Worm (Caenorhabditis elegans) whole organism, late embryonic: Measurements from ENCODE around the gene F19C7.8.

Source experiments
- ceh-2 ChIP-seq: sonication (generic microtip); optimal IDR thresholded peaks from 2 replicates; lab custom pipeline; 2016; ENCODE audit warnings: missing genotype, missing genetic modification characterization, missing compliant biosample characterization
- ceh-31 ChIP-seq: sonication (generic microtip); optimal IDR thresholded peaks from 2 replicates; lab custom pipeline; 2016; ENCODE audit warnings: missing genetic modification characterization, missing compliant biosample characterization
- ceh-45 ChIP-seq: fragments of 200-800 bp; sonication (Bioruptor generic); IDR thresholded peaks from 2 replicates; pipeline ENCODE4 v1.3.6; 2022; ENCODE audit warnings: missing genetic modification reagents, missing genetic modification characterization, missing compliant biosample characterization
- nfya-1 ChIP-seq: sonication (generic microtip); optimal IDR thresholded peaks from 2 replicates; lab custom pipeline; 2017; ENCODE audit warnings: missing genetic modification characterization, mild to moderate bottlenecking, missing compliant biosample characterization, antibody characterized with exemption, moderate library complexity
- npax-4 ChIP-seq: sonication (generic microtip); optimal IDR thresholded peaks from 2 replicates; lab custom pipeline; 2016; ENCODE audit warnings: missing genetic modification characterization, missing compliant biosample characterization
- pros-1 ChIP-seq: fragments of 150-350 bp; optimal IDR thresholded peaks from 2 replicates; lab custom pipeline; 2014; ENCODE audit warnings: missing biosample characterization, missing genetic modification reagents, missing genetic modification characterization
- syd-9 ChIP-seq: sonication (generic microtip); optimal IDR thresholded peaks from 2 replicates; lab custom pipeline; 2016; ENCODE audit warnings: mild to moderate bottlenecking, missing genetic modification characterization, moderate library complexity, missing compliant biosample characterization
- tbx-7 ChIP-seq: sonication (generic microtip); optimal IDR thresholded peaks from 2 replicates; lab custom pipeline; 2016; ENCODE audit warnings: missing genotype, missing genetic modification characterization, missing compliant biosample characterization
- ttx-3 ChIP-seq: sonication (generic microtip); optimal IDR thresholded peaks from 2 replicates; lab custom pipeline; 2016; ENCODE audit warnings: missing genetic modification reagents, missing genetic modification characterization, missing compliant biosample characterization

DNA sequence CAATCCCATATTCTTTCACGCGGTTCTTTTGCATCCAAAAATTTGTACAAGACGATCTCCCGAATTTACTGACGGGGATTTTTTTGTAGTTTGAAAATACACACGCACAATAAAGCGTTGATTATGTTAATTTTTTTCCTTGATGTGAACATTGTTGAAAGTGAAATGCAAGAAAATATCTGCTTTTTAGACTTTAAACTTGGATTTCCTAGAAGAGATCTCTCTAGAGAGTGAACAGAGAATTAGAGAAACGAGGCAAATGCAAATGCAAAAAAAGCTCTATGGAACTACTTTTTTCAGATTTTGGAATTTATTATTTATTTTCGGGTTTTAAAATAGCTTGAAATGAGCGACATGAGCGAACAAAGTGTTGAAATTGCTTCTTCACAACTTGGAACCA is 27.2 kb upstream of the F19C7.8 start, which contains the start of gene F29B9.1:
- TF ChIP-seq nfya-1 (tag; lab: Kevin White, UChicago) (no peak), ceh-31 (tag; lab: Kevin White, UChicago) (no peak), npax-4 (no peak), syd-9 (tag; lab: Kevin White, UChicago) (no peak), pros-1 (tag; lab: Kevin White, UChicago) (no peak), ttx-3 (tag; lab: Kevin White, UChicago) (no peak), ceh-2 (tag; lab: Kevin White, UChicago) (no peak), ceh-45 (GFP tag; lab: Robert Waterston, UW) (no peak), tbx-7 (tag; lab: Kevin White, UChicago) (no peak)
